Fruit fly (Drosophila melanogaster) whole organism, embryonic: ENCODE data around the gene CG33521.
A peak's percentile ranks its signal among the peaks of the same experiment; 100 is the strongest.

ENCODE experiments used
- Atf3 ChIP-seq: fragments of 200-800 bp; sonication (Bioruptor generic); optimal IDR thresholded peaks from 3 replicates; lab custom pipeline; 2016; ENCODE audit warnings: missing biosample characterization, missing genetic modification characterization
- BEAF-32 ChIP-seq: fragments of 200-800 bp; sonication (Bioruptor generic); optimal IDR thresholded peaks from 3 replicates; lab custom pipeline; 2017; ENCODE audit warnings: missing biosample characterization, missing genetic modification characterization, mild to moderate bottlenecking, moderate library complexity, missing genetic modification reagents
- CG10654 ChIP-seq: fragments of 200-800 bp; sonication (Bioruptor generic); optimal IDR thresholded peaks from 2 replicates; lab custom pipeline; 2016; ENCODE audit warnings: missing biosample characterization, missing genetic modification characterization
- CG11695 ChIP-seq: fragments of 200-800 bp; sonication (Bioruptor generic); IDR thresholded peaks from 3 replicates; pipeline ENCODE4 v1.3.6; 2022; ENCODE audit warnings: missing biosample characterization, missing genetic modification characterization
- CG12659 ChIP-seq: fragments of 200-800 bp; sonication (Bioruptor generic); optimal IDR thresholded peaks from 3 replicates; lab custom pipeline; 2017; ENCODE audit warnings: mild to moderate bottlenecking, missing biosample characterization, missing genetic modification reagents, missing genetic modification characterization
- CG13123 ChIP-seq: fragments of 200-800 bp; sonication (Bioruptor generic); optimal IDR thresholded peaks from 2 replicates; lab custom pipeline; 2016; ENCODE audit warnings: missing biosample characterization, missing genetic modification characterization
- CG13296 ChIP-seq: fragments of 200-800 bp; sonication (Bioruptor generic); optimal IDR thresholded peaks from 3 replicates; lab custom pipeline; 2018; ENCODE audit warnings: missing biosample characterization, mild to moderate bottlenecking, missing genetic modification characterization
- CG13775 ChIP-seq: fragments of 200-800 bp; sonication (Bioruptor generic); optimal IDR thresholded peaks from 3 replicates; lab custom pipeline; 2017; ENCODE audit warnings: missing biosample characterization, mild to moderate bottlenecking, missing genetic modification characterization
- CG15479 ChIP-seq: fragments of 200-800 bp; sonication (Bioruptor generic); optimal IDR thresholded peaks from 3 replicates; lab custom pipeline; 2019; ENCODE audit warnings: missing biosample characterization, mild to moderate bottlenecking, missing genetic modification characterization, moderate library complexity
- CG15514 ChIP-seq: fragments of 200-800 bp; sonication (Bioruptor generic); optimal IDR thresholded peaks from 3 replicates; lab custom pipeline; 2017; ENCODE audit warnings: missing biosample characterization, missing genetic modification characterization, mild to moderate bottlenecking, moderate library complexity, missing genetic modification reagents
- CG1603 ChIP-seq: fragments of 200-800 bp; sonication (Bioruptor generic); optimal IDR thresholded peaks from 2 replicates; lab custom pipeline; 2019; ENCODE audit warnings: missing biosample characterization, mild to moderate bottlenecking, missing genetic modification characterization, moderate library complexity
- CG17802 ChIP-seq: fragments of 200-800 bp; sonication (Bioruptor generic); optimal IDR thresholded peaks from 2 replicates; lab custom pipeline; 2018; ENCODE audit warnings: missing biosample characterization, mild to moderate bottlenecking, missing genetic modification characterization, moderate library complexity
- CG18599 ChIP-seq: fragments of 200-800 bp; sonication (Bioruptor generic); optimal IDR thresholded peaks from 3 replicates; lab custom pipeline; 2017; ENCODE audit warnings: missing biosample characterization, missing genetic modification characterization, mild to moderate bottlenecking, moderate library complexity, missing genetic modification reagents
- CG2120 ChIP-seq: fragments of 200-800 bp; sonication (Bioruptor generic); optimal IDR thresholded peaks from 3 replicates; lab custom pipeline; 2016; ENCODE audit warnings: missing biosample characterization, missing genetic modification characterization
- CG2889 ChIP-seq: fragments of 200-800 bp; sonication (Bioruptor generic); IDR thresholded peaks from 3 replicates; pipeline ENCODE4 v1.3.6; 2022; ENCODE audit warnings: missing biosample characterization, missing genetic modification characterization
- CG30020 ChIP-seq: fragments of 200-800 bp; optimal IDR thresholded peaks from 2 replicates; lab custom pipeline; 2019; ENCODE audit warnings: missing biosample characterization, mild to moderate bottlenecking, missing genetic modification characterization, moderate library complexity
- CG34376 ChIP-seq: fragments of 200-800 bp; sonication (Bioruptor generic); optimal IDR thresholded peaks from 2 replicates; lab custom pipeline; 2018; ENCODE audit warnings: missing biosample characterization, mild to moderate bottlenecking, missing genetic modification characterization
- CG3995 ChIP-seq: fragments of 200-800 bp; sonication (Bioruptor generic); optimal IDR thresholded peaks from 3 replicates; lab custom pipeline; 2016; ENCODE audit warnings: missing biosample characterization, missing genetic modification characterization
- CG4617 ChIP-seq: fragments of 200-800 bp; sonication (Bioruptor generic); optimal IDR thresholded peaks from 3 replicates; lab custom pipeline; 2016; ENCODE audit warnings: missing biosample characterization, missing genetic modification characterization, borderline replicate concordance
- CG4730 ChIP-seq: fragments of 200-800 bp; sonication (Bioruptor generic); IDR thresholded peaks from 2 replicates; pipeline ENCODE4 v1.3.6; 2022; ENCODE audit warnings: missing biosample characterization, missing genetic modification characterization
- CG6765 ChIP-seq: fragments of 200-800 bp; sonication (Bioruptor generic); optimal IDR thresholded peaks from 3 replicates; lab custom pipeline; 2017; ENCODE audit warnings: missing biosample characterization, mild to moderate bottlenecking, missing genetic modification characterization
- CG6813 ChIP-seq: fragments of 200-800 bp; sonication (Bioruptor generic); optimal IDR thresholded peaks from 2 replicates; lab custom pipeline; 2017; ENCODE audit warnings: missing biosample characterization, missing genetic modification characterization, mild to moderate bottlenecking, moderate library complexity, missing genetic modification reagents
- CG7357 ChIP-seq: fragments of 200-800 bp; sonication (Bioruptor generic); IDR thresholded peaks from 3 replicates; pipeline ENCODE4 v1.3.6; 2022; ENCODE audit warnings: missing biosample characterization, missing genetic modification characterization
- CG7745 ChIP-seq: fragments of 200-800 bp; sonication (Bioruptor generic); optimal IDR thresholded peaks from 2 replicates; lab custom pipeline; 2018; ENCODE audit warnings: missing biosample characterization, mild to moderate bottlenecking, missing genetic modification characterization, moderate library complexity
- CG8281 ChIP-seq: fragments of 200-800 bp; sonication (Bioruptor generic); optimal IDR thresholded peaks from 2 replicates; lab custom pipeline; 2018; ENCODE audit warnings: missing biosample characterization, mild to moderate bottlenecking, missing genetic modification characterization, moderate library complexity
- D ChIP-seq, 2 experiments: fragments of 200-800 bp in 1 of 2; fragments of >200 bp in 1 of 2; sonication (Bioruptor generic) in 1 of 2; optimal IDR thresholded peaks; 2 replicates in 1 of 2; 3 replicates in 1 of 2; lab custom pipeline; 2017; ENCODE audit warnings: mild to moderate bottlenecking in 1 of 2, missing biosample characterization in 1 of 2, missing genetic modification characterization in 1 of 2, missing genetic modification reagents in 1 of 2
- Dek ChIP-seq: fragments of 200-800 bp; sonication (Bioruptor generic); optimal IDR thresholded peaks from 3 replicates; lab custom pipeline; 2019; ENCODE audit warnings: missing biosample characterization, mild to moderate bottlenecking, missing genetic modification characterization, moderate library complexity
- Eip74EF ChIP-seq, 2 experiments: fragments of 200-800 bp in 1 of 2; fragments of >200 bp in 1 of 2; sonication (Bioruptor generic) in 1 of 2; optimal IDR thresholded peaks; 2 replicates each; lab custom pipeline; 2017 to 2019; ENCODE audit warnings: missing biosample characterization in 2 of 2, missing genetic modification characterization in 2 of 2, mild to moderate bottlenecking in 1 of 2, moderate library complexity in 1 of 2
- Hey ChIP-seq: fragments of 200-800 bp; sonication (Bioruptor generic); optimal IDR thresholded peaks from 3 replicates; lab custom pipeline; 2018; ENCODE audit warnings: missing biosample characterization, mild to moderate bottlenecking, missing genetic modification characterization
- NC2β ChIP-seq: fragments of 200-800 bp; sonication (Bioruptor generic); optimal IDR thresholded peaks from 2 replicates; lab custom pipeline; 2016; ENCODE audit warnings: missing biosample characterization, missing genetic modification characterization
- Nf-YC ChIP-seq: fragments of 200-800 bp; optimal IDR thresholded peaks from 3 replicates; lab custom pipeline; 2019; ENCODE audit warnings: missing biosample characterization, mild to moderate bottlenecking, missing genetic modification characterization, moderate library complexity
- Pdp1 ChIP-seq, 2 experiments: fragments of 200-800 bp; sonication (Bioruptor generic); optimal IDR thresholded peaks; 3 replicates each; lab custom pipeline; 2016; ENCODE audit warnings: missing biosample characterization in 2 of 2, missing genetic modification characterization in 2 of 2, mild to moderate bottlenecking in 1 of 2, moderate library complexity in 1 of 2
- Stat92E ChIP-seq, 3 experiments: fragments of >200 bp in 2 of 3; fragments of 200-800 bp in 1 of 3; sonication (Bioruptor generic) in 1 of 3; optimal IDR thresholded peaks; 2 replicates each; lab custom pipeline; 2017 to 2019; ENCODE audit warnings: missing biosample characterization in 3 of 3, missing genetic modification characterization in 3 of 3, mild to moderate bottlenecking in 1 of 3, moderate library complexity in 1 of 3
- bigmax ChIP-seq: fragments of 200-800 bp; sonication (Bioruptor generic); optimal IDR thresholded peaks from 2 replicates; lab custom pipeline; 2018; ENCODE audit warnings: missing biosample characterization, mild to moderate bottlenecking, missing genetic modification characterization
- br ChIP-seq: fragments of >200 bp; optimal IDR thresholded peaks from 2 replicates; lab custom pipeline; 2017
- crol ChIP-seq: fragments of 200-800 bp; sonication (Bioruptor generic); IDR thresholded peaks from 2 replicates; pipeline ENCODE4 v1.3.6; 2022; ENCODE audit warnings: missing biosample characterization, missing genetic modification characterization
- dmrt11E ChIP-seq: fragments of 200-800 bp; sonication (Bioruptor generic); optimal IDR thresholded peaks from 3 replicates; lab custom pipeline; 2018; ENCODE audit warnings: missing biosample characterization, mild to moderate bottlenecking, missing genetic modification characterization, moderate library complexity
- nom ChIP-seq: fragments of 200-800 bp; sonication (Bioruptor generic); optimal IDR thresholded peaks from 2 replicates; lab custom pipeline; 2017; ENCODE audit warnings: missing biosample characterization, missing genetic modification characterization, mild to moderate bottlenecking, moderate library complexity, missing genetic modification reagents
- oc ChIP-seq: fragments of 200-800 bp; sonication (Bioruptor generic); optimal IDR thresholded peaks from 2 replicates; lab custom pipeline; 2018; ENCODE audit warnings: missing biosample characterization, mild to moderate bottlenecking, missing genetic modification characterization, moderate library complexity
- otp ChIP-seq: fragments of 200-800 bp; sonication (Bioruptor generic); IDR thresholded peaks from 3 replicates; pipeline ENCODE4, ENCODE4 v1.3.6; 2022; ENCODE audit warnings: missing biosample characterization, missing genetic modification characterization
- pfk ChIP-seq: fragments of 200-800 bp; sonication (Bioruptor generic); optimal IDR thresholded peaks from 2 replicates; lab custom pipeline; 2018; ENCODE audit warnings: missing biosample characterization, mild to moderate bottlenecking, missing genetic modification characterization, moderate library complexity
- ro ChIP-seq: fragments of 200-800 bp; sonication (Bioruptor generic); IDR thresholded peaks from 2 replicates; pipeline ENCODE4 v1.3.6; 2022; ENCODE audit warnings: missing biosample characterization, missing genetic modification characterization
- row ChIP-seq: fragments of 200-800 bp; sonication (Bioruptor generic); IDR thresholded peaks from 3 replicates; pipeline ENCODE4 v1.3.6; 2022; ENCODE audit warnings: missing biosample characterization, missing genetic modification characterization
- sens ChIP-seq: fragments of 200-800 bp; sonication (Bioruptor generic); peaks from one replicate; lab custom pipeline; 2016; ENCODE audit warnings: missing biosample characterization, missing genetic modification characterization
- sr ChIP-seq: fragments of 200-800 bp; sonication (Bioruptor generic); IDR thresholded peaks from 3 replicates; pipeline ENCODE4 v1.3.6; 2022; ENCODE audit warnings: missing biosample characterization, missing genetic modification characterization
- ssp ChIP-seq: fragments of 200-800 bp; sonication (Bioruptor generic); IDR thresholded peaks from 2 replicates; pipeline ENCODE4 v1.3.6; 2022; ENCODE audit warnings: missing biosample characterization, missing genetic modification characterization
- twi ChIP-seq: fragments of 200-800 bp; optimal IDR thresholded peaks from 2 replicates; lab custom pipeline; 2019; ENCODE audit warnings: missing biosample characterization, mild to moderate bottlenecking, missing genetic modification characterization, moderate library complexity
- zf30C ChIP-seq: fragments of 200-800 bp; sonication (Bioruptor generic); optimal IDR thresholded peaks from 3 replicates; lab custom pipeline; 2018; ENCODE audit warnings: missing biosample characterization, mild to moderate bottlenecking, missing genetic modification characterization

The CG33521 gene

dm6 chr4:1191630-1192029 lies 6.1 kb downstream of the CG33521 start:
- no peak for TF ChIP-seq ro (GFP tag; lab: Robert Waterston, UW)
- TF ChIP-seq Eip74EF (GFP tag; optimal IDR thresholded peaks at IDR 0.05; lab: Kevin White, UChicago): no peak
- TF ChIP-seq Pdp1 (GFP tag; optimal IDR thresholded peaks at IDR 0.05; lab: Kevin White, UChicago): peak in 1 of 2 experiments; percentile 84
- TF ChIP-seq CG34376: no peak
- TF ChIP-seq, all 482 proteins: peak for 1

- TF ChIP-seq CG2120 (no peak), CG6765 (no peak), CG13775 (GFP tag; lab: Kevin White, UChicago) (no peak), CG1603 (tag; lab: Kevin White, UChicago) (peak; percentile 85), CG17802 (tag; lab: Kevin White, UChicago) (peak; percentile 94), Nf-YC (tag; lab: Kevin White, UChicago) (no peak), pfk (GFP tag; lab: Kevin White, UChicago) (peak; percentile 53), sr (GFP tag; lab: Robert Waterston, UW) (no peak), NC2β (no peak), BEAF-32 (GFP tag; lab: Kevin White, UChicago) (peak; percentile 42), twi (tag; lab: Kevin White, UChicago) (no peak), D (optimal IDR thresholded peaks at IDR 0.05; lab: Kevin White, UChicago) (no peak), D (GFP tag; optimal IDR thresholded peaks at IDR 0.05; lab: Kevin White, UChicago) (no peak), CG11695 (GFP tag; lab: Robert Waterston, UW) (no peak), zf30C (GFP tag; lab: Kevin White, UChicago) (no peak), dmrt11E (tag; lab: Kevin White, UChicago) (peak; percentile 31), ssp (GFP tag; lab: Robert Waterston, UW) (peak; percentile 97), CG12659 (peak; percentile 59), CG4617 (GFP tag; lab: Kevin White, UChicago) (peak; percentile 20), Dek (tag; lab: Kevin White, UChicago) (no peak), CG15514 (GFP tag; lab: Kevin White, UChicago) (no peak), CG10654 (GFP tag; lab: Kevin White, UChicago) (no peak), oc (tag; lab: Kevin White, UChicago) (no peak), CG15479 (no peak), sens (GFP tag; lab: Kevin White, UChicago) (peak; percentile 17), bigmax (no peak), Hey (tag; lab: Kevin White, UChicago) (no peak), br (lab: Kevin White, UChicago) (no peak), CG8281 (tag; lab: Kevin White, UChicago) (no peak), CG30020 (peak; percentile 99), row (GFP tag; lab: Robert Waterston, UW) (peak; percentile 71; the same call in 2 of the 3 replicates), otp (GFP tag; lab: Robert Waterston, UW) (no peak), CG2889 (GFP tag; lab: Robert Waterston, UW) (no peak), CG3995 (GFP tag; lab: Kevin White, UChicago) (peak; percentile 12), CG7357 (GFP tag; lab: Robert Waterston, UW) (peak; percentile 89), CG13123 (GFP tag; lab: Kevin White, UChicago) (no peak), CG6813 (GFP tag; lab: Kevin White, UChicago) (no peak), CG13296 (GFP tag; lab: Kevin White, UChicago) (no peak), Stat92E (GFP tag; optimal IDR thresholded peaks at IDR 0.05; lab: Kevin White, UChicago) (peak in 1 of 3 experiments; percentile 78), CG18599 (no peak), nom (GFP tag; lab: Kevin White, UChicago) (peak; percentile 2), CG4730 (GFP tag; lab: Robert Waterston, UW) (no peak), Atf3 (GFP tag; lab: Kevin White, UChicago) (no peak), crol (GFP tag; lab: Robert Waterston, UW) (no peak), CG7745 (no peak)
Observed at dm6 chr4:1196653-1197161, 11.1 kb downstream of the CG33521 start, which contains the start of gene PIP4K. PIP4K (minus strand) TSS chr4:1196848.
